Worm (Caenorhabditis elegans) whole organism, L1 larva: Measurements from ENCODE around the gene tbx-37.

Experiments used
- ceh-82 ChIP-seq, 3 experiments: fragments of 150-350 bp in 1 of 3; sonication (generic microtip) in 2 of 3; optimal IDR thresholded peaks; 2 replicates each; lab custom pipeline; 2014 to 2017; ENCODE audit warnings: missing biosample characterization in 3 of 3, missing genetic modification characterization in 3 of 3
- ces-1 ChIP-seq: fragments of 150-350 bp; optimal IDR thresholded peaks from 2 replicates; lab custom pipeline; 2014; ENCODE audit warnings: missing biosample characterization, missing genetic modification reagents, missing genetic modification characterization
- ets-5 ChIP-seq: fragments of 200-800 bp; sonication (Bioruptor generic); IDR thresholded peaks from 2 replicates; pipeline ENCODE4 v1.3.6; 2022; ENCODE audit warnings: missing genetic modification characterization, missing compliant biosample characterization
- jun-1 ChIP-seq: fragments of 150-350 bp; optimal IDR thresholded peaks from 2 replicates; lab custom pipeline; 2014; ENCODE audit warnings: missing biosample characterization, missing genetic modification reagents, missing genetic modification characterization
- lin-35 ChIP-seq, 2 experiments: fragments of 150-350 bp; optimal IDR thresholded peaks; 2 replicates each; lab custom pipeline; 2014; ENCODE audit warnings: missing biosample characterization in 2 of 2, missing genetic modification characterization in 2 of 2, missing genetic modification reagents in 2 of 2
- nhr-71 ChIP-seq: sonication (generic microtip); optimal IDR thresholded peaks from 2 replicates; lab custom pipeline; 2016; ENCODE audit warnings: mild to moderate bottlenecking, missing genetic modification characterization, moderate library complexity, missing compliant biosample characterization
- nhr-84 ChIP-seq: sonication (generic microtip); optimal IDR thresholded peaks from 2 replicates; lab custom pipeline; 2017; ENCODE audit warnings: missing biosample characterization, missing genetic modification characterization
- pqm-1 ChIP-seq: sonication (generic microtip); optimal IDR thresholded peaks from 3 replicates; lab custom pipeline; 2017; ENCODE audit warnings: missing biosample characterization, missing genetic modification characterization
- sox-4 ChIP-seq: sonication (generic microtip); optimal IDR thresholded peaks from 2 replicates; lab custom pipeline; 2016; ENCODE audit warnings: missing genetic modification characterization, missing compliant biosample characterization

DNA sequence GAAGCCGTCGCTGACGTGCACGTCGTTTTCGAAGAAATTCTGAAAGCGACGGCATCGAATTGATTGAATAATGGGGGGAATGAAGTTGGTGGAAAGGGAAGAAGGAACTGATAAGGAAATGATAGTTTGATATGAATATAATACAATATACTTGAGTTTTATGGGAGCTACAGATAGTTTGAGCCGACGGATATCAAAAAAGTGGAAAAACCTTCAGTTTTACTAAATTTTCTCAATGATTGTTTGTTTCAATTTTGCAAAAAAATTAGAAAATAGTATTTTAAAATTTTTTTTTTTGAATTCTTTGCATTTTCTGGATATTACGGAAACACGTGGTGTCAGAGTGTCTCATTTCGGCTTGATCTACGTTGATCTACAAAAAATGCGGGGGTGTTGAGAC lies 43.9 kb upstream of the tbx-37 start, which contains the start of gene obr-1:
- TF ChIP-seq pqm-1 (tag; lab: Kevin White, UChicago) (no peak), nhr-71 (no peak), sox-4 (tag; lab: Kevin White, UChicago) (no peak), ets-5 (GFP tag; lab: Robert Waterston, UW) (no peak), nhr-84 (tag; lab: Kevin White, UChicago) (no peak), ceh-82 (tag; optimal IDR thresholded peaks at IDR 0.05; lab: Kevin White, UChicago) (no peak), jun-1 (tag; lab: Kevin White, UChicago) (no peak), lin-35 (GFP tag; optimal IDR thresholded peaks at IDR 0.05; lab: Kevin White, UChicago) (no peak), ces-1 (GFP tag; lab: Kevin White, UChicago) (no peak)
